Fruit fly (Drosophila melanogaster): ENCODE data around the gene PolG2.

dm6 chr2L:13849125-13849524 lies 16.2 kb upstream of the PolG2 start, which contains the start of gene CG7968:
- no peak for TF ChIP-seq Abd-B (GFP tag; optimal IDR thresholded peaks at IDR 0.05)
- TF ChIP-seq h (GFP tag; optimal IDR thresholded peaks at IDR 0.05), result no peak
- no peak for TF ChIP-seq usp (GFP tag; optimal IDR thresholded peaks at IDR 0.05)

Measured in whole organism, wandering third instar larva.